Worm (Caenorhabditis elegans) whole organism, L1 larva: ENCODE measurements around the gene emg-1.

ENCODE experiments used
- C04F5.9 ChIP-seq: sonication (generic microtip); optimal IDR thresholded peaks from 2 replicates; lab custom pipeline; 2016; ENCODE audit warnings: missing genetic modification characterization, missing compliant biosample characterization
- C16A3.4 ChIP-seq: fragments of 150-350 bp; optimal IDR thresholded peaks from 2 replicates; lab custom pipeline; 2014; ENCODE audit warnings: missing biosample characterization, missing genetic modification characterization
- C34B4.2 ChIP-seq: sonication (generic microtip); optimal IDR thresholded peaks from 2 replicates; lab custom pipeline; 2017; ENCODE audit warnings: mild to moderate bottlenecking, missing genetic modification characterization, missing compliant biosample characterization
- F16B12.6 ChIP-seq: fragments of 150-350 bp; optimal IDR thresholded peaks from 2 replicates; lab custom pipeline; 2014; ENCODE audit warnings: missing biosample characterization, missing genetic modification characterization
- aha-1 ChIP-seq: fragments of 150-350 bp; optimal IDR thresholded peaks from 2 replicates; lab custom pipeline; 2014; ENCODE audit warnings: missing biosample characterization, missing genetic modification characterization
- alr-1 ChIP-seq: fragments of 200-800 bp; sonication (Bioruptor generic); optimal IDR thresholded peaks from 2 replicates; lab custom pipeline; 2018; ENCODE audit warnings: borderline replicate concordance, mild to moderate bottlenecking, missing genetic modification characterization, missing compliant biosample characterization
- blmp-1 ChIP-seq: fragments of 150-350 bp; optimal IDR thresholded peaks from 2 replicates; lab custom pipeline; 2014; ENCODE audit warnings: missing biosample characterization, missing genetic modification characterization
- ceh-82 ChIP-seq, 3 experiments: fragments of 150-350 bp in 1 of 3; sonication (generic microtip) in 2 of 3; optimal IDR thresholded peaks; 2 replicates each; lab custom pipeline; 2014 to 2017; ENCODE audit warnings: missing biosample characterization in 3 of 3, missing genetic modification characterization in 3 of 3
- ceh-88 ChIP-seq: fragments of 200-800 bp; sonication (Bioruptor generic); IDR thresholded peaks from 2 replicates; pipeline ENCODE4 v1.3.6; 2022; ENCODE audit warnings: missing genetic modification characterization, missing compliant biosample characterization
- ces-1 ChIP-seq: fragments of 150-350 bp; optimal IDR thresholded peaks from 2 replicates; lab custom pipeline; 2014; ENCODE audit warnings: missing biosample characterization, missing genetic modification reagents, missing genetic modification characterization
- dpl-1 ChIP-seq, 3 experiments: fragments of 150-350 bp in 2 of 3; sonication (generic microtip) in 1 of 3; optimal IDR thresholded peaks; 2 replicates each; lab custom pipeline; 2014 to 2017; ENCODE audit warnings: missing biosample characterization in 3 of 3, missing genetic modification characterization in 3 of 3, missing genetic modification reagents in 3 of 3
- dsc-1 ChIP-seq: sonication (generic microtip); optimal IDR thresholded peaks from 2 replicates; lab custom pipeline; 2016; ENCODE audit warnings: mild to moderate bottlenecking, missing genetic modification characterization, missing compliant biosample characterization
- efl-1 ChIP-seq, 4 experiments: fragments of 150-350 bp; optimal IDR thresholded peaks in 3 of 4; peaks in 1 of 4; 1 replicate in 1 of 4; 2 replicates in 3 of 4; lab custom pipeline; 2014; ENCODE audit warnings: missing biosample characterization in 2 of 4, missing genetic modification characterization in 2 of 4, missing genetic modification reagents in 2 of 4
- elt-3 ChIP-seq, 6 experiments: fragments of 150-350 bp in 1 of 6; sonication (generic microtip); optimal IDR thresholded peaks; 2 replicates each; lab custom pipeline; 2017 to 2018; ENCODE audit warnings: missing biosample characterization in 6 of 6, missing genetic modification characterization in 6 of 6, inconsistent platforms in 1 of 6
- fkh-8 ChIP-seq: sonication (generic microtip); optimal IDR thresholded peaks from 2 replicates; lab custom pipeline; 2016; ENCODE audit warnings: mild to moderate bottlenecking, missing genetic modification characterization, missing compliant biosample characterization
- hlh-17 ChIP-seq: fragments of 200-800 bp; sonication (Bioruptor generic); optimal IDR thresholded peaks from 2 replicates; lab custom pipeline; 2018; ENCODE audit warnings: missing genetic modification characterization, mild to moderate bottlenecking, missing compliant biosample characterization, moderate library complexity, borderline replicate concordance
- irx-1 ChIP-seq: sonication (generic microtip); optimal IDR thresholded peaks from 2 replicates; lab custom pipeline; 2016; ENCODE audit warnings: missing genetic modification characterization, missing compliant biosample characterization
- isw-1 ChIP-seq: fragments of 200-800 bp; sonication (Bioruptor generic); IDR thresholded peaks from 2 replicates; pipeline ENCODE4 v1.3.6; 2022; ENCODE audit warnings: missing genetic modification characterization, missing compliant biosample characterization
- lin-14 ChIP-seq: fragments of 200-800 bp; sonication (Bioruptor generic); optimal IDR thresholded peaks from 2 replicates; lab custom pipeline; 2018; ENCODE audit warnings: mild to moderate bottlenecking, missing genetic modification characterization, moderate library complexity, missing compliant biosample characterization
- lin-15B ChIP-seq: fragments of 150-350 bp; sonication (generic microtip); optimal IDR thresholded peaks from 3 replicates; lab custom pipeline; 2014; ENCODE audit warnings: missing biosample characterization, missing genetic modification characterization
- lin-35 ChIP-seq, 2 experiments: fragments of 150-350 bp; optimal IDR thresholded peaks; 2 replicates each; lab custom pipeline; 2014; ENCODE audit warnings: missing biosample characterization in 2 of 2, missing genetic modification characterization in 2 of 2, missing genetic modification reagents in 2 of 2
- lir-3 ChIP-seq: sonication (generic microtip); optimal IDR thresholded peaks from 2 replicates; lab custom pipeline; 2016; ENCODE audit warnings: mild to moderate bottlenecking, missing genetic modification characterization, moderate library complexity, missing compliant biosample characterization; ENCODE audit not compliant: poor library complexity
- lsy-2 ChIP-seq, 2 experiments: fragments of 150-350 bp; optimal IDR thresholded peaks; 2 replicates each; lab custom pipeline; 2014; ENCODE audit warnings: missing biosample characterization in 2 of 2, missing genetic modification characterization in 2 of 2
- mab-9 ChIP-seq: fragments of 200-800 bp; sonication (Bioruptor generic); IDR thresholded peaks from 2 replicates; pipeline ENCODE4 v1.3.6; 2022; ENCODE audit warnings: missing genetic modification reagents, missing genetic modification characterization, missing compliant biosample characterization
- mdl-1 ChIP-seq, 2 experiments: fragments of 150-350 bp; optimal IDR thresholded peaks; 2 replicates each; lab custom pipeline; 2014 to 2017; ENCODE audit warnings: missing biosample characterization in 2 of 2, missing genetic modification characterization in 2 of 2, inconsistent platforms in 1 of 2
- mep-1 ChIP-seq: fragments of 150-350 bp; optimal IDR thresholded peaks from 2 replicates; lab custom pipeline; 2014; ENCODE audit warnings: missing biosample characterization, missing genetic modification characterization
- nhr-12 ChIP-seq: sonication (generic microtip); optimal IDR thresholded peaks from 2 replicates; lab custom pipeline; 2017; ENCODE audit warnings: missing biosample characterization, missing genetic modification characterization
- nhr-19 ChIP-seq: fragments of 200-800 bp; sonication (Bioruptor generic); conservative IDR thresholded peaks from 2 replicates; pipeline ENCODE4 v1.3.6; 2022; ENCODE audit warnings: missing genetic modification characterization, missing compliant biosample characterization
- nhr-47 ChIP-seq: sonication (generic microtip); optimal IDR thresholded peaks from 2 replicates; lab custom pipeline; 2016; ENCODE audit warnings: mild to moderate bottlenecking, missing genetic modification characterization, moderate library complexity, missing compliant biosample characterization
- nhr-71 ChIP-seq: sonication (generic microtip); optimal IDR thresholded peaks from 2 replicates; lab custom pipeline; 2016; ENCODE audit warnings: mild to moderate bottlenecking, missing genetic modification characterization, moderate library complexity, missing compliant biosample characterization
- nhr-76 ChIP-seq: sonication (generic microtip); optimal IDR thresholded peaks from 2 replicates; lab custom pipeline; 2017; ENCODE audit warnings: missing biosample characterization, missing genetic modification characterization
- nhr-77 ChIP-seq: fragments of 150-350 bp; optimal IDR thresholded peaks from 2 replicates; lab custom pipeline; 2014; ENCODE audit warnings: missing biosample characterization, missing genetic modification characterization
- rnt-1 ChIP-seq: sonication (generic microtip); optimal IDR thresholded peaks from 2 replicates; lab custom pipeline; 2016; ENCODE audit warnings: mild to moderate bottlenecking, missing genetic modification characterization, moderate library complexity, missing compliant biosample characterization
- skn-1 ChIP-seq: fragments of 150-350 bp; optimal IDR thresholded peaks from 2 replicates; lab custom pipeline; 2014; ENCODE audit warnings: missing biosample characterization, missing genetic modification characterization
- snpc-4 ChIP-seq: fragments of 150-350 bp; optimal IDR thresholded peaks from 2 replicates; lab custom pipeline; 2014; ENCODE audit warnings: missing biosample characterization, missing genetic modification characterization
- snu-23 ChIP-seq: sonication (generic microtip); optimal IDR thresholded peaks from 2 replicates; lab custom pipeline; 2016; ENCODE audit warnings: missing genetic modification characterization, missing compliant biosample characterization
- sox-4 ChIP-seq: sonication (generic microtip); optimal IDR thresholded peaks from 2 replicates; lab custom pipeline; 2016; ENCODE audit warnings: missing genetic modification characterization, missing compliant biosample characterization
- sptf-1 ChIP-seq: fragments of 150-350 bp; optimal IDR thresholded peaks from 2 replicates; lab custom pipeline; 2014; ENCODE audit warnings: missing biosample characterization, missing genetic modification characterization
- sup-37 ChIP-seq: fragments of 200-800 bp; sonication (Bioruptor generic); optimal IDR thresholded peaks from 2 replicates; lab custom pipeline; 2018; ENCODE audit warnings: mild to moderate bottlenecking, missing genetic modification characterization, missing compliant biosample characterization
- swsn-7 ChIP-seq: sonication (generic microtip); optimal IDR thresholded peaks from 2 replicates; lab custom pipeline; 2016; ENCODE audit warnings: missing genetic modification characterization, missing compliant biosample characterization
- tbx-2 ChIP-seq: sonication (generic microtip); optimal IDR thresholded peaks from 2 replicates; lab custom pipeline; 2016; ENCODE audit warnings: missing genetic modification characterization, missing compliant biosample characterization
- tlp-1 ChIP-seq: fragments of 150-350 bp; optimal IDR thresholded peaks from 2 replicates; lab custom pipeline; 2014; ENCODE audit warnings: missing biosample characterization, missing genetic modification characterization
- unc-130 ChIP-seq: fragments of 150-350 bp; optimal IDR thresholded peaks from 2 replicates; lab custom pipeline; 2017; ENCODE audit warnings: missing biosample characterization, missing genetic modification characterization, inconsistent platforms

The emg-1 gene

DNA sequence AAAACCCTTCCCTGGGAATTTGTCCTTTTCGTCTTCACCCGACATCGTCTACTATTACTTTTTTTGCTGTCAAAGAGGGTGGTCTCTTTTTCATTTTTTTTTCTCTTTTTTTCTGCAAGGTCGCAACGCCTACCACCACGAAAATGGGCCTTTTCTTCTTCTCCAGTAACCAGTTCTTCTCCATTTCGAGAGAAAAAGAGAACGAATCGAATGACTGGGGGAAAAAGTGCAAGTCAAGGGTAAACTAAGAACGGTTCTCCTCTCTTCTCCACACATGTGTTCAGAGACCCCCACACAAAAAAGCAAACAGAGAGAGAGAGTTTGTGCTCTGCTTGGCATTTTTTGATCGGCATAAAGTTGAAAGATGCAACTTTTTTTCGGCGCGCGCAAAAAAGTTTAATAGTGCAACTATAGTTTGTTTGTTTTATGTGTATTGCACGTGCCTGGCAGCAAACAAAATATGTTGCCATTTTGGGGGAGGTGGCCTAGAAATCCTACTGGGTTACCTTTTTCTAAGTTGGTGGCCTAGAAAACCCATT is 12.8 kb upstream of the emg-1 start (continued):
- no peak for TF ChIP-seq C34B4.2 (tag; lab: Kevin White, UChicago)
- no peak for TF ChIP-seq nhr-76 (tag; lab: Kevin White, UChicago)
- TF ChIP-seq F16B12.6 (tag; lab: Kevin White, UChicago) = no peak
- no peak for TF ChIP-seq alr-1 (tag; lab: Kevin White, UChicago)
- TF ChIP-seq lir-3 (tag; lab: Kevin White, UChicago) = no peak
- TF ChIP-seq lin-35 (GFP tag; optimal IDR thresholded peaks at IDR 0.05; lab: Kevin White, UChicago) = no peak
- no peak for TF ChIP-seq elt-3 (tag; optimal IDR thresholded peaks at IDR 0.05; lab: Kevin White, UChicago)
- peak in 1 of 2 experiments; percentile 0 for TF ChIP-seq efl-1 (optimal IDR thresholded peaks at IDR 0.05; lab: Kevin White, UChicago)
- peak in 1 of 2 experiments; percentile 68 for TF ChIP-seq efl-1 (GFP tag; optimal IDR thresholded peaks at IDR 0.05 in 1 of 2; lab: Kevin White, UChicago)
- TF ChIP-seq nhr-77 = no peak
- TF ChIP-seq nhr-19 (GFP tag; lab: Robert Waterston, UW) = no peak
- TF ChIP-seq mdl-1 (tag; optimal IDR thresholded peaks at IDR 0.05; lab: Kevin White, UChicago) = peak in 1 of 2 experiments; percentile 41
- TF ChIP-seq isw-1 (GFP tag; lab: Robert Waterston, UW) = no peak
- TF ChIP-seq ces-1 (GFP tag; lab: Kevin White, UChicago) = no peak
- no peak for TF ChIP-seq ceh-88
- TF ChIP-seq hlh-17 (GFP tag; lab: Kevin White, UChicago) = no peak
- no peak for TF ChIP-seq sox-4 (tag; lab: Kevin White, UChicago)
- TF ChIP-seq sup-37 (GFP tag; lab: Kevin White, UChicago) = no peak
- TF ChIP-seq lin-14 (GFP tag; lab: Kevin White, UChicago) = peak; percentile 61

DNA sequence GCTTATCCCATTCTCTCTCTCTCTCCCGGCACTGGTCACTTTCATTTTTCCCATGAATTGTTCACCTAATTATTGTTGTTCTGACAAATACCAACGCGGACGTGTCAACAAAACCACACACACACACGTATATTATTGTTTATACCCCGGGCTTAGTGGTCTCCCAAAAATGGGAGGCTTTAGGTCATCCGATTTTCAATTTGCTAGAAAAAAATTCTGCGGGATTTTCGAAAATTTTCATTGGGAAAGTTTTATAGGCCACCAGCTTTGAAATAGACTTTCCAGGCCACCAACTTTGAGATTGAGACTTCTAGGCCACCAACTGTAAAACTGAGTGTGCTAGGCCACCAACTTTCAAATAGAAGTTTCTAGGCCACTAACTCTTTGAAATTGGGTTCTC is 11.4 kb upstream of the emg-1 start:
- TF ChIP-seq fkh-8 (no peak), blmp-1 (peak; percentile 78)
- TF ChIP-seq, all 84 proteins: peak for 1

- TF ChIP-seq ceh-82 (tag; optimal IDR thresholded peaks at IDR 0.05; lab: Kevin White, UChicago) = peak in 1 of 3 experiments; percentile 1
- peak in 1 of 2 experiments; percentile 7 for TF ChIP-seq lsy-2 (tag; optimal IDR thresholded peaks at IDR 0.05; lab: Kevin White, UChicago)
- TF ChIP-seq F16B12.6 (tag; lab: Kevin White, UChicago) = no peak
Measured at ce11 chrIII:10638339-10639021, 10.8 kb upstream of the emg-1 start, which contains the start of gene Y39A1A.27. Gene Y39A1A.27 (plus strand): TSS chrIII:10638971.

DNA sequence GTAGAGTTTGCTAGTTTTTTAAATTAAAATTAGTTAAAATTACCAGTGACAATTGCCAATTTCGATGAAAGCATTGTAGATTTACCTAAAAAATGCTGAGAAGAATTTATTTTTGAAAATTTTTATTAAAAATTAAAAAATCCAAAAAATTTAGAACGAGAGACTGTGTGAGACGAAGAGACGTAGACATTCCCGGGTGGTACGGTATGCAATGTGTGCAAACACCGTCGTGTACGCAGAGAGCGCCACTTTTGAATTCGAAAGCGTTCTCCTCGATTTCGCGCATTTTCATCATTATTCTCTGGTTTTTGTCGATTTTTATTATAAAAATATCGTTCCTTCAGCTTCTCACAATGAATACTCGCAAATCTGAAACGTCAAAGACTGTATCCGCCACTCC is 6.5 kb upstream of the emg-1 start, which contains the start of the genes dhs-11 and orc-1:
Gene dhs-11 (minus strand): TSS at position 85 of the 400 bp plus-strand sequence.
Gene orc-1 (plus strand): TSS at position 349 of the 400 bp plus-strand sequence.
- TF ChIP-seq lsy-2 (tag; optimal IDR thresholded peaks at IDR 0.05; lab: Kevin White, UChicago) = peak; percentile 98 to 99
- TF ChIP-seq sptf-1 (tag; lab: Kevin White, UChicago) = no peak
- no peak for TF ChIP-seq C04F5.9 (tag; lab: Kevin White, UChicago)
- TF ChIP-seq dsc-1 (tag; lab: Kevin White, UChicago) = no peak
- TF ChIP-seq tbx-2 (tag; lab: Kevin White, UChicago) = peak; percentile 54
- peak; percentile 51 for TF ChIP-seq nhr-19 (GFP tag; lab: Robert Waterston, UW)
- TF ChIP-seq aha-1 = no peak
- peak; percentile 59 for TF ChIP-seq C16A3.4 (tag; lab: Kevin White, UChicago)
- TF ChIP-seq F16B12.6 (tag; lab: Kevin White, UChicago) = peak; percentile 88
- TF ChIP-seq blmp-1 = peak; percentile 35
- TF ChIP-seq efl-1 (optimal IDR thresholded peaks at IDR 0.05; lab: Kevin White, UChicago) = peak; percentile 62 to 91
- TF ChIP-seq efl-1 (GFP tag; optimal IDR thresholded peaks at IDR 0.05 in 1 of 2; lab: Kevin White, UChicago) = peak; percentile 91 to 99
- TF ChIP-seq skn-1 (tag; lab: Kevin White, UChicago) = peak; percentile 30
- peak; percentile 77 for TF ChIP-seq mep-1 (tag; lab: Kevin White, UChicago)
- peak; percentile 42 for TF ChIP-seq swsn-7 (tag; lab: Kevin White, UChicago)
- no peak for TF ChIP-seq mab-9 (GFP tag; lab: Robert Waterston, UW)
- TF ChIP-seq unc-130 = peak; percentile 71
- TF ChIP-seq nhr-71 (tag; lab: Kevin White, UChicago) = peak; percentile 66
- TF ChIP-seq isw-1 (GFP tag; lab: Robert Waterston, UW) = peak; percentile 35
- peak; percentile 52 for TF ChIP-seq nhr-47 (tag; lab: Kevin White, UChicago)
- TF ChIP-seq rnt-1 (tag; lab: Kevin White, UChicago) = peak; percentile 57
- peak; percentile 88 to 95 for TF ChIP-seq lin-35 (GFP tag; optimal IDR thresholded peaks at IDR 0.05; lab: Kevin White, UChicago)
- peak; percentile 88 to 93 (median 90) for TF ChIP-seq dpl-1 (GFP tag; optimal IDR thresholded peaks at IDR 0.05; lab: Kevin White, UChicago)
- TF ChIP-seq irx-1 = no peak
- peak; percentile 72 for TF ChIP-seq snu-23 (GFP tag; lab: Kevin White, UChicago)
- TF ChIP-seq fkh-8 = peak; percentile 29
- TF ChIP-seq mdl-1 (tag; optimal IDR thresholded peaks at IDR 0.05; lab: Kevin White, UChicago) = peak in 1 of 2 experiments; percentile 67
- peak; percentile 22 for TF ChIP-seq snpc-4
- no peak for TF ChIP-seq tlp-1
- TF ChIP-seq lin-15B = peak; percentile 57
- TF ChIP-seq nhr-12 (tag; lab: Kevin White, UChicago) = no peak
